Fruit fly (Drosophila melanogaster): ENCODE results near the gene ema.

The ema gene

dm6 chr3R:16403734-16404057, 37.8 kb downstream of the ema start (continued):
- TF ChIP-seq CG4360 (GFP tag; IDR thresholded peaks at IDR 0.05) (no peak), CG15514 (GFP tag; optimal IDR thresholded peaks at IDR 0.05) (no peak), peb (GFP tag; IDR thresholded peaks at IDR 0.05) (no peak), D19B (GFP tag; optimal IDR thresholded peaks at IDR 0.05) (no peak), D (optimal IDR thresholded peaks at IDR 0.05) (peak; percentile 95), D (GFP tag; optimal IDR thresholded peaks at IDR 0.05) (no peak), crol (GFP tag; IDR thresholded peaks at IDR 0.05) (no peak), ems (GFP tag; optimal IDR thresholded peaks at IDR 0.05) (no peak), lab (GFP tag; optimal IDR thresholded peaks at IDR 0.05) (no peak), CG18764 (GFP tag; optimal IDR thresholded peaks at IDR 0.05) (no peak), CG10147 (GFP tag; optimal IDR thresholded peaks at IDR 0.05) (no peak), CG11696 (GFP tag; IDR thresholded peaks at IDR 0.05) (no peak), CG12104 (GFP tag; optimal IDR thresholded peaks at IDR 0.05) (no peak), CG18619 (GFP tag; optimal IDR thresholded peaks at IDR 0.05) (no peak), CG8765 (GFP tag; IDR thresholded peaks at IDR 0.05) (no peak), CG17829 (tag; optimal IDR thresholded peaks at IDR 0.05) (peak; percentile 38), CG17328 (GFP tag; IDR thresholded peaks at IDR 0.05) (no peak), CG8478 (optimal IDR thresholded peaks at IDR 0.05) (peak; percentile 98), Stat92E (GFP tag; optimal IDR thresholded peaks at IDR 0.05) (no peak), CG6813 (GFP tag; optimal IDR thresholded peaks at IDR 0.05) (no peak), Ets97D (GFP tag; optimal IDR thresholded peaks at IDR 0.05) (no peak), grn (GFP tag; optimal IDR thresholded peaks at IDR 0.05) (no peak), inv (GFP tag; IDR thresholded peaks at IDR 0.05; ENCODE audit: partially characterized antibody) (no peak), z (GFP tag; IDR thresholded peaks at IDR 0.05) (peak; percentile 94), knrl (GFP tag; IDR thresholded peaks at IDR 0.05; ENCODE audit: partially characterized antibody) (peak; percentile 18; the same call in 1 of the 3 replicates), CG9215 (GFP tag; IDR thresholded peaks at IDR 0.05) (no peak), ERR (GFP tag; optimal IDR thresholded peaks at IDR 0.05) (no peak), CG5180 (GFP tag; optimal IDR thresholded peaks at IDR 0.05) (no peak), gfzf (GFP tag; optimal IDR thresholded peaks at IDR 0.05) (no peak), pzg (GFP tag; optimal IDR thresholded peaks at IDR 0.05) (no peak), sim (GFP tag; IDR thresholded peaks at IDR 0.05) (no peak), CG32532 (GFP tag; IDR thresholded peaks at IDR 0.05) (no peak), CG12299 (tag; optimal IDR thresholded peaks at IDR 0.05) (no peak), CG7745 (tag; optimal IDR thresholded peaks at IDR 0.05) (peak; percentile 81), Lpt (GFP tag; optimal IDR thresholded peaks at IDR 0.05) (no peak), Deaf1 (tag; optimal IDR thresholded peaks at IDR 0.05) (no peak), Nf-YA (GFP tag; IDR thresholded peaks at IDR 0.05) (peak; percentile 74), CG10654 (GFP tag; optimal IDR thresholded peaks at IDR 0.05) (no peak), Adf1 (GFP tag; IDR thresholded peaks at IDR 0.05) (peak; percentile 63; the same call in 1 of the 2 replicates), CG13296 (GFP tag; optimal IDR thresholded peaks at IDR 0.05) (no peak), CG17359 (tag; optimal IDR thresholded peaks at IDR 0.05) (no peak), CG42726 (GFP tag; IDR thresholded peaks at IDR 0.05; ENCODE audit: partially characterized antibody) (no peak), CG11247 (GFP tag; IDR thresholded peaks at IDR 0.05) (no peak), Gug (GFP tag; IDR thresholded peaks at IDR 0.05) (no peak)
